Fruit fly (Drosophila melanogaster) ovary, adult (tissue): Measurements from ENCODE around the gene CG18473.
A peak's percentile ranks its signal among the peaks of the same experiment; 100 is the strongest.

Source experiments
- CG17801 ChIP-seq: fragments of 200-800 bp; optimal IDR thresholded peaks from 2 replicates; lab custom pipeline; 2019; ENCODE audit warnings: missing biosample characterization, mild to moderate bottlenecking, missing genetic modification characterization, moderate library complexity; ENCODE audit not compliant: partially characterized antibody

Gene CG18473

dm6 chr3R:9397890-9398289, 34.8 kb downstream of the CG18473 start, which contains the start of gene Or85f:
Gene Or85f (plus strand): TSS chr3R:9398190.
- no peak for TF ChIP-seq CG17801

DNA sequence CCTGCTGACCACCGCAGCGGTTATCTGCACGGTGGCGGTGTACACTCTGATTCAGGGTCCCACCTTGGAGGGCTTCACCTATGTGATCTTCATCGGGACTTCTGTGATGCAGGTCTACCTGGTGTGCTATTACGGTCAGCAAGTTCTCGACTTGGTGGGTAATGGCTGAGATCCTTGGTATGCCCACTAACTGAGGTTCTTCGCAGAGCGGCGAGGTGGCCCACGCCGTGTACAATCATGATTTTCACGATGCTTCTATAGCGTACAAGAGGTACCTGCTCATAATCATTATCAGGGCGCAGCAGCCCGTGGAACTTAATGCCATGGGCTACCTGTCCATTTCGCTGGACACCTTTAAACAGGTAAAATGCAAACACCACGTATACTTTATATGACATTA, 36.0 kb downstream of the CG18473 start:
- TF ChIP-seq CG17801, result no peak

DNA sequence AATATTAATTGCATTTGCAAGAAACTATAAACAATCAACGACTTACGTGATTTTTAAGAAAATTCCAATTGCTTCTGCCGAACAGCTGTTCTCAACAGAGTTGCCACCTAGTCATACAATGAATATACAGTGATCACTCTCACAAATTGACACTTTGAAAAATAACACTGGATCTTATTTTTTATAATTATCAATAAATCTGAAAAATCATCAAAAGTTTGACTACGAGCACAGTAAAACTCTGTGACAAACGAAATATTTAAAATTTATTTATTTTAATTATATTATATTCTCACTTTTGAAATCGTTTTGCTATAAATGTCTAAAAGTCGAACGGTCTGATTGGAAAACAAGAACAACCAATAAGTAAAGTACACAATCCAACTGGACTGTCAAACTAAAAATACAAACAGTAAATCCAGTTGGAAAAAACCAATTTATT, 36.9 kb downstream of the CG18473 start, which contains the start of gene CG34117:
Gene CG34117, minus strand, starts transcription at position 103 of the 442 bp plus-strand sequence.
- peak; percentile 88 for TF ChIP-seq CG17801

dm6 chr3R:9401127-9401603, 38.1 kb downstream of the CG18473 start, which contains the start of the genes RpL34b and CG8132:
Gene RpL34b (minus strand): TSS chr3R:9401226.
Gene CG8132 (plus strand): TSS chr3R:9401495.
- TF ChIP-seq CG17801, result peak; percentile 94

- peak; percentile 79 for TF ChIP-seq CG17801
These were observed 41.0 kb downstream of the CG18473 start, which contains the start of the genes CG9356, BBIP1 and CG8135 for dm6 chr3R:9404104-9404512. Gene CG9356 (minus strand): TSS chr3R:9404269. Gene BBIP1 (plus strand): TSS chr3R:9404385. Gene CG8135 (plus strand): TSS chr3R:9404385.

DNA sequence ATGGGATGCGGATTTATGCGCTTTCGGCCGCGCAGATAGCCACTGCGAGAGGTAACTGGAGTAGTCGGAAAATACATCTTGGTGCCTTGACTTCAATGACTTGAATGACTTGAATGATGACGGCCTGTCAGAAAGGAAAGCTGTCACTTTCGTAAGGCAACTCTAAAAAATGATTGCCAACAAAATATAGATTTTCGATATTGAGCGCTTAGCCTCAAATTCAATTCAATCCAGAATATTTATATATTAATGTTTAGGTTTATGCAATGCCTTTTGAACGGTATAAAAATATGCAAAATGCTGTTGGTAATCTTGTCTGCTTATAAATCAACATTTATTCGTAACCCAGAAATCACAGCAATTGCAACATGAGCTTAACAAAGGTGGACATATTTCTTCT, 45.0 kb downstream of the CG18473 start, which contains the start of gene CG44261:
Gene CG44261, minus strand, starts transcription at position 101 of the 400 bp plus-strand sequence.
- no peak for TF ChIP-seq CG17801

dm6 chr3R:9410182-9410581, 47.1 kb downstream of the CG18473 start, which contains the start of gene betaTub85D:
Gene betaTub85D (minus strand): TSS chr3R:9410282.
- no peak for TF ChIP-seq CG17801

DNA sequence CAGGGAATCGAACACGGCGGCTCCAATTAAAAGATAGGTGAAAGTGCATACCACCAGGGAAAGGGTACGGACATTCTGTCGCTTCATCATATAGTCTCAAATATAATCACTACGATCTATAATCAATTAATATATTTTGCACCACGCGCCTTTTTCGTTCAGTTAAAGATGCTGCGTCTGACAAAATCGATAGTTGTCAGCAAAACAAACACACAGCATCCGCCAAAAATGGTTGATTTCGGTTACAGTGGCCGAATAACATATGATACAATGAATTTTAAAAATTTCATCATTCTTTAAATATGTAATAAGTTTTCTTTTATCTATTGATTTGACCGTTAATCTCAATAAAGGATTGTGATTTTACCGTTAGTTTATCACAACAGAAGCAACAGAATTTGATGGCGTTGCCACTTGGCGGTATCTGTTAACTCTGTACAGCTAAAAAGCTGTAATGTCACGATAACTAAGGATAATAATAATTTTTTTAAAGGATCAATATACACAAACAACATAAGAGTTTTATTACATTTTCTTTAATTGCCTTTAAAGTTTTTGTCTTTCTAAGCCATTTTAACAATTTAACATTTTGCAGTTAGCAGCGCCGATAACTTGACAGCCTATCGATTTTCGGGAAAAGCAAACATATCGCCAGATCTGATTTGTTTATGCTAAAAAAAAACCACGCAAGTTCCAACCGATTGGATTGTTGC, 49.0 kb downstream of the CG18473 start, which contains the start of the genes Task7 and alpha-Man-IIa:
Gene Task7, minus strand, starts transcription at position 366 of the 713 bp plus-strand sequence.
Gene alpha-Man-IIa, plus strand, starts transcription at position 621 of the 713 bp plus-strand sequence.
- TF ChIP-seq CG17801, result peak; percentile 17
